Fruit fly (Drosophila melanogaster): ENCODE results near the gene Ncc69.
A peak's percentile ranks its signal among the peaks of the same experiment; 100 is the strongest.

The Ncc69 gene

dm6 chr3L:12391240-12391843 is at the start of gene Ncc69:
Gene Ncc69, minus strand, starts transcription at chr3L:12391444.
- TF ChIP-seq Met (GFP tag; optimal IDR thresholded peaks at IDR 0.05) (no peak), net (GFP tag; optimal IDR thresholded peaks at IDR 0.05) (no peak), eg (GFP tag; IDR thresholded peaks at IDR 0.05) (peak; percentile 9; the same call in 1 of the 3 replicates), Eip93F (GFP tag; optimal IDR thresholded peaks at IDR 0.05) (peak; percentile 33), CG8119 (GFP tag; IDR thresholded peaks at IDR 0.05) (0 out of 3 replicates have a peak, but pooled peaks have one; percentile 39), fd59A (GFP tag; optimal IDR thresholded peaks at IDR 0.05) (no peak), CG10631 (GFP tag; optimal IDR thresholded peaks at IDR 0.05) (no peak), CG11902 (GFP tag; optimal IDR thresholded peaks at IDR 0.05) (no peak), CG3919 (GFP tag; optimal IDR thresholded peaks at IDR 0.05) (no peak), CG6163 (GFP tag; IDR thresholded peaks at IDR 0.05) (peak; percentile 67), ss (GFP tag; optimal IDR thresholded peaks at IDR 0.05) (peak in 1 of 2 experiments; percentile 45), dsx (GFP tag; optimal IDR thresholded peaks at IDR 0.05; ENCODE audit: poor library complexity, severe bottlenecking) (no peak), Eip78C (GFP tag) (peak; percentile 31)

- no peak for TF ChIP-seq Lpt (GFP tag; optimal IDR thresholded peaks at IDR 0.05)
- TF ChIP-seq vri (GFP tag; optimal IDR thresholded peaks at IDR 0.05) = peak; percentile 76
- TF ChIP-seq CG15336 (GFP tag; IDR thresholded peaks at IDR 0.05) = no peak
- peak; percentile 60 for TF ChIP-seq fkh (GFP tag; optimal IDR thresholded peaks at IDR 0.05)
Observed at dm6 chr3L:12434432-12434831, 43.2 kb upstream of the Ncc69 start.

DNA sequence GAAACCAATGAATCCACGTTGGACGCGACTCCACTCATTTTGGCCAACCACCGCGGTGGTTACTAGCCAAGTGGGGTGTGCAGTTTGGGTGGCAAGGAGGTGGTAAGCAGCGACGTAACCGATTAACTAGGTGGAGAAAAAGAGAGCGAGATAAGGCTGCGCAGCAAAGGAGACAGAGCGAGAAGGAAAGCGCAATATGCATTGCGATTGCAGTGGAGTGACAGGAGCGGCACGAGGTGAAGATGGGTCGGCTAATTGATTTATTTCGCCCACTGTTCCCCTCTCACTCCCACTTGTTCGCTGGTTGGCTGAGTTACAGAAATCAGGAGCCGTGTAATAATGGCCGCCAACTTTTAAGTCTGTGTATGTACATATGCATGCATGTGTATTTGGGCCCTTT is 42.5 kb upstream of the Ncc69 start:
- TF ChIP-seq fd85E (GFP tag; optimal IDR thresholded peaks at IDR 0.05) = no peak
- TF ChIP-seq Smox (GFP tag; optimal IDR thresholded peaks at IDR 0.05) = no peak
- peak; percentile 53 for TF ChIP-seq svp (GFP tag)
- TF ChIP-seq CG11294 (GFP tag; IDR thresholded peaks at IDR 0.05) = no peak
- no peak for TF ChIP-seq CG32006 (GFP tag; optimal IDR thresholded peaks at IDR 0.05)
- TF ChIP-seq Eip93F (GFP tag; optimal IDR thresholded peaks at IDR 0.05) = no peak
- no peak for TF ChIP-seq vri (GFP tag; optimal IDR thresholded peaks at IDR 0.05)
- no peak for TF ChIP-seq Lpt (GFP tag; optimal IDR thresholded peaks at IDR 0.05)
- no peak for TF ChIP-seq CG6854 (GFP tag; optimal IDR thresholded peaks at IDR 0.05)
- TF ChIP-seq CG8319 (GFP tag; optimal IDR thresholded peaks at IDR 0.05) = no peak
- TF ChIP-seq CG10631 (GFP tag; optimal IDR thresholded peaks at IDR 0.05) = no peak
- TF ChIP-seq CG7368 (GFP tag; optimal IDR thresholded peaks at IDR 0.05) = peak; percentile 40
- TF ChIP-seq topi (GFP tag; optimal IDR thresholded peaks at IDR 0.05) = no peak
- no peak for TF ChIP-seq CG3919 (GFP tag; optimal IDR thresholded peaks at IDR 0.05)
- no peak for TF ChIP-seq CG31627 (GFP tag; optimal IDR thresholded peaks at IDR 0.05)
- TF ChIP-seq CG11762 (GFP tag; optimal IDR thresholded peaks at IDR 0.05; ENCODE audit: insufficient read depth) = no peak
- TF ChIP-seq fkh (GFP tag; optimal IDR thresholded peaks at IDR 0.05) = no peak
- no peak for TF ChIP-seq CG4318 (GFP tag; optimal IDR thresholded peaks at IDR 0.05)

dm6 chr3L:12432392-12433012 is 41.3 kb upstream of the Ncc69 start, which contains the start of gene toe:
Gene toe, minus strand, starts transcription at chr3L:12432668.
- TF ChIP-seq CG8119 (GFP tag; IDR thresholded peaks at IDR 0.05) (no peak), CG6163 (GFP tag; IDR thresholded peaks at IDR 0.05) (0 out of 3 replicates have a peak, but pooled peaks have one; percentile 7), eg (GFP tag; IDR thresholded peaks at IDR 0.05) (peak; percentile 30; the same call in 1 of the 3 replicates), CG3919 (GFP tag; optimal IDR thresholded peaks at IDR 0.05) (peak; percentile 61), Blimp-1 (GFP tag; optimal IDR thresholded peaks at IDR 0.05) (no peak)

- TF ChIP-seq CG8319 (GFP tag; optimal IDR thresholded peaks at IDR 0.05) = no peak
- 0 out of 3 replicates have a peak, but pooled peaks have one; percentile 38 for TF ChIP-seq CG6163 (GFP tag; IDR thresholded peaks at IDR 0.05)
- TF ChIP-seq lz (GFP tag; optimal IDR thresholded peaks at IDR 0.05) = peak; percentile 28
- TF ChIP-seq Hr38 (GFP tag; optimal IDR thresholded peaks at IDR 0.05) = no peak
- peak; percentile 41 for TF ChIP-seq CG10669 (GFP tag; optimal IDR thresholded peaks at IDR 0.05)
- TF ChIP-seq CG4318 (GFP tag; optimal IDR thresholded peaks at IDR 0.05) = no peak
- TF ChIP-seq CG6792 (GFP tag; optimal IDR thresholded peaks at IDR 0.05) = peak; percentile 22
- TF ChIP-seq CG8632 (GFP tag; optimal IDR thresholded peaks at IDR 0.05) = no peak
- no peak for TF ChIP-seq CG8119 (GFP tag; IDR thresholded peaks at IDR 0.05)
- peak; percentile 64 for TF ChIP-seq cyc (GFP tag; optimal IDR thresholded peaks at IDR 0.05)
- TF ChIP-seq CG11762 (GFP tag; optimal IDR thresholded peaks at IDR 0.05; ENCODE audit: insufficient read depth) = no peak
- TF ChIP-seq ss (GFP tag; optimal IDR thresholded peaks at IDR 0.05) = peak in 1 of 2 experiments; percentile 28
- TF ChIP-seq CG15336 (GFP tag; IDR thresholded peaks at IDR 0.05) = no peak
- no peak for TF ChIP-seq fd59A (GFP tag; optimal IDR thresholded peaks at IDR 0.05)
- TF ChIP-seq CG9139 (GFP tag; optimal IDR thresholded peaks at IDR 0.05) = peak; percentile 16
- no peak for TF ChIP-seq fkh (GFP tag; optimal IDR thresholded peaks at IDR 0.05)
- peak; percentile 44 for TF ChIP-seq topi (GFP tag; optimal IDR thresholded peaks at IDR 0.05)
- TF ChIP-seq Hr39 (GFP tag; optimal IDR thresholded peaks at IDR 0.05) = peak; percentile 8
- TF ChIP-seq CG31627 (GFP tag; optimal IDR thresholded peaks at IDR 0.05) = peak; percentile 9
- TF ChIP-seq CG1621 (tag; optimal IDR thresholded peaks at IDR 0.05) = no peak
- TF ChIP-seq Lpt (GFP tag; optimal IDR thresholded peaks at IDR 0.05) = no peak
- peak; percentile 25 for TF ChIP-seq dsx (GFP tag; optimal IDR thresholded peaks at IDR 0.05; ENCODE audit: poor library complexity, severe bottlenecking)
- peak; percentile 13 for TF ChIP-seq CG10631 (GFP tag; optimal IDR thresholded peaks at IDR 0.05)
- TF ChIP-seq Eip78C (GFP tag) = peak; percentile 80
Observed at dm6 chr3L:12420437-12420836, 29.2 kb upstream of the Ncc69 start.
